Worm (Caenorhabditis elegans): ENCODE results near the gene C10A4.10.

C10A4.10 gene

ce11 chrX:7390270-7390669 is 8.4 kb upstream of the C10A4.10 start, which contains the start of gene C10A4.6:
TSS of gene C10A4.6 (plus strand) at chrX:7390570.
- TF ChIP-seq unc-62 (GFP tag; optimal IDR thresholded peaks at IDR 0.05 in 1 of 2) (peak in 1 of 2 experiments; percentile 27), unc-62 (tag; optimal IDR thresholded peaks at IDR 0.05) (no peak), lin-38 (GFP tag; IDR thresholded peaks at IDR 0.05) (no peak)

- TF ChIP-seq arid-1 (GFP tag; conservative IDR thresholded peaks at IDR 0.05) (no peak), T20F7.1 (GFP tag; optimal IDR thresholded peaks at IDR 0.05) (no peak), duxl-1 (tag; optimal IDR thresholded peaks at IDR 0.05; ENCODE audit: poor library complexity) (no peak), F26F4.8 (GFP tag; conservative IDR thresholded peaks at IDR 0.05) (no peak)
Measured at ce11 chrX:7393167-7393566, 5.5 kb upstream of the C10A4.10 start, which contains the start of gene gad-2. TSS of gene gad-2 (plus strand) at chrX:7393467.

- TF ChIP-seq Y75B8A.6 (GFP tag; IDR thresholded peaks at IDR 0.05), result no peak
- TF ChIP-seq gei-8 (GFP tag; optimal IDR thresholded peaks at IDR 0.05), result no peak
- TF ChIP-seq nhr-42 (GFP tag; IDR thresholded peaks at IDR 0.05), result no peak
- no peak for TF ChIP-seq Y105C5A.15 (GFP tag; IDR thresholded peaks at IDR 0.05)
- no peak for TF ChIP-seq T26A8.4 (GFP tag; IDR thresholded peaks at IDR 0.05)
- TF ChIP-seq zag-1 (tag; optimal IDR thresholded peaks at IDR 0.05), result no peak
- no peak for TF ChIP-seq daf-12 (tag; optimal IDR thresholded peaks at IDR 0.05)
- TF ChIP-seq ctbp-1 (GFP tag; IDR thresholded peaks at IDR 0.05), result no peak
- no peak for TF ChIP-seq mep-1 (tag; optimal IDR thresholded peaks at IDR 0.05)
Measured at ce11 chrX:7397935-7398334, 749 bp upstream of the C10A4.10 start, which contains the start of gene C10A4.13. TSS of gene C10A4.13 (minus strand) at chrX:7398035.

ce11 chrX:7400788-7401187 is 2.1 kb downstream of the C10A4.10 start, which contains the start of gene C10A4.4:
TSS of gene C10A4.4 (plus strand) at chrX:7401088.
- TF ChIP-seq ama-1 (optimal IDR thresholded peaks at IDR 0.05) (no peak), hlh-11 (tag; optimal IDR thresholded peaks at IDR 0.05) (no peak), ceh-44 (GFP tag; IDR thresholded peaks at IDR 0.05) (no peak), nhr-111 (GFP tag; optimal IDR thresholded peaks at IDR 0.05) (no peak), F26F4.8 (GFP tag; conservative IDR thresholded peaks at IDR 0.05) (no peak), hif-1 (tag; optimal IDR thresholded peaks at IDR 0.05) (no peak)

- TF ChIP-seq unc-62 (GFP tag; optimal IDR thresholded peaks at IDR 0.05 in 1 of 2) (peak in 1 of 2 experiments; percentile 74), unc-62 (tag; optimal IDR thresholded peaks at IDR 0.05) (no peak), ceh-20 (GFP tag; IDR thresholded peaks at IDR 0.05) (no peak), sdz-12 (GFP tag; optimal IDR thresholded peaks at IDR 0.05) (no peak), aha-1 (tag) (peak; percentile 91)
Measured at ce11 chrX:7404551-7404950, 5.9 kb downstream of the C10A4.10 start.

ce11 chrX:7405393-7405792 is 6.7 kb downstream of the C10A4.10 start, which contains the start of gene C10A4.3:
TSS of gene C10A4.3 (plus strand) at chrX:7405693.
- no peak for TF ChIP-seq spr-3 (GFP tag; optimal IDR thresholded peaks at IDR 0.05)

ce11 chrX:7407749-7408148 is 9.1 kb downstream of the C10A4.10 start:
- TF ChIP-seq snpc-4 (tag; optimal IDR thresholded peaks at IDR 0.05) (no peak), skn-1 (tag; optimal IDR thresholded peaks at IDR 0.05) (no peak), fos-1 (tag; optimal IDR thresholded peaks at IDR 0.05) (no peak), nhr-41 (GFP tag; IDR thresholded peaks at IDR 0.05) (no peak), R02D3.7 (tag; optimal IDR thresholded peaks at IDR 0.05) (no peak), dve-1 (tag; optimal IDR thresholded peaks at IDR 0.05; ENCODE audit: insufficient read depth) (no peak), aha-1 (tag) (no peak), F37D6.2 (tag; optimal IDR thresholded peaks at IDR 0.05) (no peak), ceh-82 (tag; optimal IDR thresholded peaks at IDR 0.05) (no peak), jun-1 (tag; optimal IDR thresholded peaks at IDR 0.05) (no peak), dmd-6 (GFP tag; IDR thresholded peaks at IDR 0.05) (no peak), T26A8.4 (GFP tag; IDR thresholded peaks at IDR 0.05) (no peak), snpc-1.2 (GFP tag; IDR thresholded peaks at IDR 0.05) (no peak), pqm-1 (tag; optimal IDR thresholded peaks at IDR 0.05) (no peak), hif-1 (tag; optimal IDR thresholded peaks at IDR 0.05) (no peak)

All from whole organism, L4 larva.